Worm (Caenorhabditis elegans) whole organism, mixed stage, embryonic: ENCODE data around the gene T01E8.1.

Experiments used
- ceh-39 ChIP-seq: fragments of 150-350 bp; optimal IDR thresholded peaks from 2 replicates; lab custom pipeline; 2014; ENCODE audit warnings: missing biosample characterization, missing genetic modification characterization
- lsy-2 ChIP-seq: fragments of 150-350 bp; optimal IDR thresholded peaks from 2 replicates; lab custom pipeline; 2014; ENCODE audit warnings: missing biosample characterization, missing genetic modification characterization
- mab-5 ChIP-seq: fragments of 150-350 bp; optimal IDR thresholded peaks from 2 replicates; lab custom pipeline; 2014; ENCODE audit warnings: missing biosample characterization, missing genetic modification characterization
- sptf-1 ChIP-seq: sonication (generic microtip); optimal IDR thresholded peaks from 2 replicates; lab custom pipeline; 2017; ENCODE audit warnings: mild to moderate bottlenecking, missing genetic modification characterization, moderate library complexity, missing compliant biosample characterization
- tbx-8 ChIP-seq: fragments of 200-800 bp; sonication (Bioruptor generic); optimal IDR thresholded peaks from 2 replicates; lab custom pipeline; 2018; ENCODE audit warnings: mild to moderate bottlenecking, missing genetic modification characterization, moderate library complexity, missing compliant biosample characterization
- unc-62 ChIP-seq: fragments of 150-350 bp; optimal IDR thresholded peaks from 2 replicates; lab custom pipeline; 2014; ENCODE audit warnings: missing biosample characterization, missing genetic modification reagents, missing genetic modification characterization

ce11 chrII:10168905-10169782 lies 37.4 kb upstream of the T01E8.1 start, which contains the start of gene daf-19:
- TF ChIP-seq lsy-2 (tag; lab: Kevin White, UChicago) (peak; percentile 74), sptf-1 (tag; lab: Kevin White, UChicago) (peak; percentile 92), mab-5 (tag; lab: Kevin White, UChicago) (no peak), tbx-8 (peak; percentile 27), unc-62 (GFP tag; lab: Kevin White, UChicago) (no peak), ceh-39 (tag; lab: Kevin White, UChicago) (peak; percentile 17)
